Fruit fly (Drosophila melanogaster) whole organism, embryonic: ENCODE results near the gene CG5808.

Experiments
- Atf-2 ChIP-seq: fragments of 200-800 bp; sonication (Bioruptor generic); optimal IDR thresholded peaks from 2 replicates; lab custom pipeline; 2016; ENCODE audit warnings: missing biosample characterization, missing genetic modification characterization
- C15 ChIP-seq: fragments of 200-800 bp; sonication (Bioruptor generic); IDR thresholded peaks from 3 replicates; pipeline ENCODE4 v1.3.6; 2022; ENCODE audit warnings: missing biosample characterization, missing genetic modification characterization
- CG11398 ChIP-seq: fragments of 200-800 bp; sonication (Bioruptor generic); optimal IDR thresholded peaks from 2 replicates; lab custom pipeline; 2016; ENCODE audit warnings: missing biosample characterization, missing genetic modification characterization
- CG12659 ChIP-seq: fragments of 200-800 bp; sonication (Bioruptor generic); optimal IDR thresholded peaks from 3 replicates; lab custom pipeline; 2017; ENCODE audit warnings: mild to moderate bottlenecking, missing biosample characterization, missing genetic modification reagents, missing genetic modification characterization
- CG13296 ChIP-seq: fragments of 200-800 bp; sonication (Bioruptor generic); optimal IDR thresholded peaks from 3 replicates; lab custom pipeline; 2018; ENCODE audit warnings: missing biosample characterization, mild to moderate bottlenecking, missing genetic modification characterization
- CG13624 ChIP-seq: fragments of 200-800 bp; sonication (Bioruptor generic); optimal IDR thresholded peaks from 2 replicates; lab custom pipeline; 2016; ENCODE audit warnings: missing biosample characterization, missing genetic modification characterization
- CG1603 ChIP-seq: fragments of 200-800 bp; sonication (Bioruptor generic); optimal IDR thresholded peaks from 2 replicates; lab custom pipeline; 2019; ENCODE audit warnings: missing biosample characterization, mild to moderate bottlenecking, missing genetic modification characterization, moderate library complexity
- CG17328 ChIP-seq: fragments of 200-800 bp; sonication (Bioruptor generic); IDR thresholded peaks from 2 replicates; pipeline ENCODE4 v1.3.6; 2022; ENCODE audit warnings: missing biosample characterization, missing genetic modification characterization
- CG17802 ChIP-seq: fragments of 200-800 bp; sonication (Bioruptor generic); optimal IDR thresholded peaks from 2 replicates; lab custom pipeline; 2018; ENCODE audit warnings: missing biosample characterization, mild to moderate bottlenecking, missing genetic modification characterization, moderate library complexity
- CG18011 ChIP-seq: fragments of 200-800 bp; sonication (Bioruptor generic); optimal IDR thresholded peaks from 2 replicates; lab custom pipeline; 2017; ENCODE audit warnings: missing biosample characterization, missing genetic modification characterization, mild to moderate bottlenecking, moderate library complexity, missing genotype
- CG2678 ChIP-seq: fragments of 200-800 bp; sonication (Bioruptor generic); optimal IDR thresholded peaks from 3 replicates; lab custom pipeline; 2019; ENCODE audit warnings: missing biosample characterization, mild to moderate bottlenecking, missing genetic modification characterization, moderate library complexity
- CG3163 ChIP-seq: fragments of 200-800 bp; sonication (Bioruptor generic); optimal IDR thresholded peaks from 3 replicates; lab custom pipeline; 2016; ENCODE audit warnings: missing biosample characterization, missing genetic modification characterization
- CG32767 ChIP-seq: fragments of 200-800 bp; sonication (Bioruptor generic); IDR thresholded peaks from 2 replicates; pipeline ENCODE4 v1.3.6; 2022; ENCODE audit warnings: missing biosample characterization, missing genetic modification characterization
- CG5953 ChIP-seq: fragments of 200-800 bp; sonication (Bioruptor generic); IDR thresholded peaks from 2 replicates; pipeline ENCODE4 v1.3.6; 2022; ENCODE audit warnings: missing biosample characterization, missing genetic modification characterization
- CG6254 ChIP-seq: fragments of 200-800 bp; sonication (Bioruptor generic); optimal IDR thresholded peaks from 3 replicates; lab custom pipeline; 2017; ENCODE audit warnings: mild to moderate bottlenecking, missing biosample characterization, missing genetic modification reagents, missing genetic modification characterization
- CG6813 ChIP-seq: fragments of 200-800 bp; sonication (Bioruptor generic); optimal IDR thresholded peaks from 2 replicates; lab custom pipeline; 2017; ENCODE audit warnings: missing biosample characterization, missing genetic modification characterization, mild to moderate bottlenecking, moderate library complexity, missing genetic modification reagents
- CG8281 ChIP-seq: fragments of 200-800 bp; sonication (Bioruptor generic); optimal IDR thresholded peaks from 2 replicates; lab custom pipeline; 2018; ENCODE audit warnings: missing biosample characterization, mild to moderate bottlenecking, missing genetic modification characterization, moderate library complexity
- CG9817 ChIP-seq: fragments of 200-800 bp; sonication (Bioruptor generic); optimal IDR thresholded peaks from 2 replicates; lab custom pipeline; 2018; ENCODE audit warnings: missing biosample characterization, mild to moderate bottlenecking, missing genetic modification characterization, moderate library complexity
- Camta ChIP-seq: fragments of 200-800 bp; sonication (Bioruptor generic); optimal IDR thresholded peaks from 2 replicates; lab custom pipeline; 2016; ENCODE audit warnings: missing biosample characterization, missing genetic modification characterization
- D19A ChIP-seq: fragments of 200-800 bp; optimal IDR thresholded peaks from 3 replicates; lab custom pipeline; 2019; ENCODE audit warnings: missing biosample characterization, mild to moderate bottlenecking, missing genetic modification characterization, moderate library complexity
- Dfd ChIP-seq, 2 experiments: fragments of >200 bp; optimal IDR thresholded peaks; 2 replicates each; lab custom pipeline; 2017; ENCODE audit warnings: missing biosample characterization in 2 of 2, missing genetic modification characterization in 2 of 2
- Drgx ChIP-seq: fragments of 200-800 bp; sonication (Bioruptor generic); IDR thresholded peaks from 2 replicates; pipeline ENCODE4 v1.3.6; 2022; ENCODE audit warnings: missing biosample characterization, missing genetic modification characterization
- Ets97D ChIP-seq: fragments of 200-800 bp; sonication (Bioruptor generic); optimal IDR thresholded peaks from 3 replicates; lab custom pipeline; 2016; ENCODE audit warnings: missing biosample characterization, missing genetic modification characterization
- NfI ChIP-seq: fragments of 200-800 bp; sonication (Bioruptor generic); optimal IDR thresholded peaks from 3 replicates; lab custom pipeline; 2018; ENCODE audit warnings: missing biosample characterization, mild to moderate bottlenecking, missing genetic modification characterization, moderate library complexity
- Ptx1 ChIP-seq: fragments of 200-800 bp; sonication (Bioruptor generic); IDR thresholded peaks from 2 replicates; pipeline ENCODE4 v1.3.6; 2022; ENCODE audit warnings: missing biosample characterization, missing genetic modification characterization
- Scr ChIP-seq: fragments of 200-800 bp; sonication (Bioruptor generic); IDR thresholded peaks from 2 replicates; pipeline ENCODE4 v1.3.6; 2022; ENCODE audit warnings: missing biosample characterization, missing genetic modification characterization; ENCODE audit not compliant: partially characterized antibody
- Sox100B ChIP-seq: fragments of 200-800 bp; sonication (Bioruptor generic); optimal IDR thresholded peaks from 3 replicates; lab custom pipeline; 2018; ENCODE audit warnings: missing biosample characterization, mild to moderate bottlenecking, missing genetic modification characterization
- Trl ChIP-seq, 3 experiments: fragments of >200 bp in 2 of 3; fragments of 200-800 bp in 1 of 3; sonication (Bioruptor generic) in 1 of 3; optimal IDR thresholded peaks; 2 replicates in 1 of 3; 3 replicates in 2 of 3; lab custom pipeline; 2016 to 2017; ENCODE audit warnings: missing biosample characterization in 1 of 3, missing genetic modification characterization in 1 of 3
- aop ChIP-seq: fragments of 200-800 bp; sonication (Bioruptor generic); IDR thresholded peaks from 2 replicates; pipeline ENCODE4 v1.3.6; 2022; ENCODE audit warnings: missing biosample characterization, missing genetic modification characterization
- bab2 ChIP-seq: fragments of 200-800 bp; sonication (Bioruptor generic); optimal IDR thresholded peaks from 2 replicates; lab custom pipeline; 2016; ENCODE audit warnings: missing biosample characterization, missing genetic modification characterization
- cad ChIP-seq: fragments of >200 bp; optimal IDR thresholded peaks from 2 replicates; lab custom pipeline; 2017; ENCODE audit warnings: missing biosample characterization, missing genetic modification characterization
- chif ChIP-seq, 2 experiments: fragments of 200-800 bp; sonication (Bioruptor generic); optimal IDR thresholded peaks; 3 replicates each; lab custom pipeline; 2016; ENCODE audit warnings: missing biosample characterization in 2 of 2, missing genetic modification characterization in 2 of 2
- chn ChIP-seq: fragments of 200-800 bp; sonication (Bioruptor generic); optimal IDR thresholded peaks from 2 replicates; lab custom pipeline; 2016; ENCODE audit warnings: missing biosample characterization, missing genetic modification characterization
- gce ChIP-seq: fragments of 200-800 bp; sonication (Bioruptor generic); IDR thresholded peaks from 3 replicates; pipeline ENCODE4 v1.3.6; 2022; ENCODE audit warnings: missing biosample characterization, missing genetic modification characterization
- gro ChIP-seq: fragments of 200-800 bp; sonication (Bioruptor generic); optimal IDR thresholded peaks from 2 replicates; lab custom pipeline; 2016; ENCODE audit warnings: missing biosample characterization, missing genetic modification characterization
- inv ChIP-seq: fragments of 200-800 bp; sonication (Bioruptor generic); IDR thresholded peaks from 2 replicates; pipeline ENCODE4 v1.3.6; 2022; ENCODE audit warnings: missing biosample characterization, missing genetic modification characterization; ENCODE audit not compliant: partially characterized antibody
- jigr1 ChIP-seq: fragments of 200-800 bp; sonication (Bioruptor generic); IDR thresholded peaks from 3 replicates; pipeline ENCODE4 v1.3.6; 2022; ENCODE audit warnings: missing biosample characterization, missing genetic modification characterization
- knrl ChIP-seq: fragments of 200-800 bp; sonication (Bioruptor generic); IDR thresholded peaks from 3 replicates; pipeline ENCODE4 v1.3.6; 2022; ENCODE audit warnings: missing biosample characterization, missing genetic modification characterization; ENCODE audit not compliant: partially characterized antibody
- pan ChIP-seq, 4 experiments: fragments of >200 bp in 3 of 4; fragments of 200-800 bp in 1 of 4; sonication (Bioruptor generic) in 1 of 4; optimal IDR thresholded peaks in 3 of 4; IDR thresholded peaks in 1 of 4; 2 replicates each; pipeline versions ENCODE4 v1.3.6 to Lab custom; 2017 to 2022; ENCODE audit warnings: missing biosample characterization in 2 of 4, missing genetic modification characterization in 2 of 4, mixed read lengths in 1 of 4
- pita ChIP-seq: fragments of 200-800 bp; sonication (Bioruptor generic); optimal IDR thresholded peaks from 2 replicates; lab custom pipeline; 2017; ENCODE audit warnings: missing biosample characterization, mild to moderate bottlenecking, missing genetic modification characterization
- prd ChIP-seq, 3 experiments: fragments of >200 bp in 2 of 3; fragments of 200-800 bp in 1 of 3; sonication (Bioruptor generic) in 1 of 3; optimal IDR thresholded peaks in 2 of 3; IDR thresholded peaks in 1 of 3; 2 replicates in 2 of 3; 3 replicates in 1 of 3; pipeline versions ENCODE4 v1.3.6 to Lab custom; 2017 to 2022; ENCODE audit warnings: missing biosample characterization in 1 of 3, missing genetic modification characterization in 1 of 3
- pum ChIP-seq: fragments of 200-800 bp; sonication (Bioruptor generic); optimal IDR thresholded peaks from 2 replicates; lab custom pipeline; 2016; ENCODE audit warnings: missing biosample characterization, missing genetic modification characterization
- repo ChIP-seq: fragments of 200-800 bp; sonication (Bioruptor generic); optimal IDR thresholded peaks from 2 replicates; lab custom pipeline; 2016; ENCODE audit warnings: missing biosample characterization, missing genetic modification characterization
- stc ChIP-seq: fragments of 200-800 bp; sonication (Bioruptor generic); IDR thresholded peaks from 2 replicates; pipeline ENCODE4 v1.3.6; 2022; ENCODE audit warnings: missing biosample characterization, missing genetic modification characterization
- tx ChIP-seq: fragments of 200-800 bp; sonication (Bioruptor generic); optimal IDR thresholded peaks from 2 replicates; lab custom pipeline; 2016; ENCODE audit warnings: missing biosample characterization, missing genetic modification characterization
- unpg ChIP-seq: fragments of 200-800 bp; sonication (Bioruptor generic); optimal IDR thresholded peaks from 3 replicates; lab custom pipeline; 2018; ENCODE audit warnings: missing biosample characterization, mild to moderate bottlenecking, missing genetic modification characterization, moderate library complexity
- wor ChIP-seq: fragments of 200-800 bp; sonication (Bioruptor generic); IDR thresholded peaks from 2 replicates; pipeline ENCODE4 v1.3.6; 2022; ENCODE audit warnings: missing biosample characterization, missing genetic modification characterization
- zfh2 ChIP-seq: fragments of 200-800 bp; sonication (Bioruptor generic); optimal IDR thresholded peaks from 2 replicates; lab custom pipeline; 2016; ENCODE audit warnings: missing biosample characterization, missing genetic modification characterization

The CG5808 gene

dm6 chr3R:24787042-24787565, 29.7 kb downstream of the CG5808 start, which contains the start of gene CG5805 (continued):
- TF ChIP-seq knrl = no peak; the same call in 2 of the 3 replicates
- TF ChIP-seq bab2 (GFP tag; lab: Kevin White, UChicago) = peak; percentile 46
- TF ChIP-seq gro (GFP tag; lab: Kevin White, UChicago) = no peak
- no peak for TF ChIP-seq Dfd (GFP tag; optimal IDR thresholded peaks at IDR 0.05; lab: Kevin White, UChicago)
- TF ChIP-seq stc = peak; percentile 77
- TF ChIP-seq Trl (optimal IDR thresholded peaks at IDR 0.05; lab: Kevin White, UChicago) = peak in 1 of 2 experiments; percentile 18
- peak; percentile 71 for TF ChIP-seq Trl (GFP tag; optimal IDR thresholded peaks at IDR 0.05; lab: Kevin White, UChicago)
- TF ChIP-seq wor (GFP tag; lab: Robert Waterston, UW) = peak; percentile 37; the same call in 1 of the 2 replicates
- peak; percentile 56 for TF ChIP-seq Atf-2 (GFP tag; lab: Kevin White, UChicago)
- TF ChIP-seq pita (GFP tag; lab: Kevin White, UChicago) = peak; percentile 64
- peak; percentile 68 for TF ChIP-seq CG8281 (tag; lab: Kevin White, UChicago)
- peak; percentile 85 for TF ChIP-seq CG3163 (GFP tag; lab: Kevin White, UChicago)
- peak; percentile 93 for TF ChIP-seq NfI
- peak; percentile 70 for TF ChIP-seq CG2678
- peak; percentile 77 for TF ChIP-seq Camta
- TF ChIP-seq CG11398 (GFP tag; lab: Kevin White, UChicago) = peak; percentile 73
- peak; percentile 64 for TF ChIP-seq chn
- TF ChIP-seq CG12659 (GFP tag; lab: Kevin White, UChicago) = peak; percentile 92
- peak; percentile 61 for TF ChIP-seq CG18011 (GFP tag; lab: Kevin White, UChicago)
- peak; percentile 3 for TF ChIP-seq pum (GFP tag; lab: Kevin White, UChicago)
- TF ChIP-seq repo (GFP tag; lab: Kevin White, UChicago) = peak; percentile 59
- peak; percentile 11; the same call in 1 of the 2 replicates for TF ChIP-seq Drgx (GFP tag; lab: Robert Waterston, UW)
- peak; percentile 79 for TF ChIP-seq CG13624 (GFP tag; lab: Kevin White, UChicago)
- TF ChIP-seq CG6254 = peak; percentile 81
- TF ChIP-seq CG32767 (GFP tag; lab: Robert Waterston, UW) = no peak
- TF ChIP-seq CG6813 (GFP tag; lab: Kevin White, UChicago) = peak; percentile 89
- TF ChIP-seq Sox100B (GFP tag; lab: Kevin White, UChicago) = no peak
- TF ChIP-seq inv = 0 out of 2 replicates have a peak, but pooled peaks have one; percentile 21
- peak; percentile 75 for TF ChIP-seq unpg
- peak; percentile 61 for TF ChIP-seq zfh2 (GFP tag; lab: Kevin White, UChicago)
- peak; percentile 89 for TF ChIP-seq CG17328 (GFP tag; lab: Robert Waterston, UW)
- TF ChIP-seq D19A (tag; lab: Kevin White, UChicago) = no peak
- no peak for TF ChIP-seq jigr1 (GFP tag; lab: Robert Waterston, UW)
- peak; percentile 21; the same call in 1 of the 2 replicates for TF ChIP-seq Scr (GFP tag; lab: Robert Waterston, UW)
- peak; percentile 91 for TF ChIP-seq CG1603 (tag; lab: Kevin White, UChicago)
- TF ChIP-seq gce (GFP tag; lab: Robert Waterston, UW) = peak; percentile 71; the same call in 1 of the 3 replicates
- TF ChIP-seq C15 (GFP tag; lab: Robert Waterston, UW) = peak; percentile 78; the same call in 2 of the 3 replicates
- TF ChIP-seq chif (GFP tag; optimal IDR thresholded peaks at IDR 0.05; lab: Kevin White, UChicago) = peak; percentile 67 to 79
- peak; percentile 81 for TF ChIP-seq Ptx1 (GFP tag; lab: Robert Waterston, UW)
- peak; percentile 89 for TF ChIP-seq CG13296
- no peak for TF ChIP-seq pan (optimal IDR thresholded peaks at IDR 0.05; lab: Kevin White, UChicago)
- TF ChIP-seq pan (GFP tag; optimal IDR thresholded peaks at IDR 0.05 in 1 of 2, IDR thresholded peaks at IDR 0.05 in 1 of 2) = peak in 1 of 2 experiments; percentile 86
- peak; percentile 85 for TF ChIP-seq CG9817 (tag; lab: Kevin White, UChicago)
- no peak for TF ChIP-seq aop (GFP tag; lab: Robert Waterston, UW)
- TF ChIP-seq cad (GFP tag; lab: Kevin White, UChicago) = no peak
- peak; percentile 35 for TF ChIP-seq tx (GFP tag; lab: Kevin White, UChicago)
- TF ChIP-seq CG5953 (GFP tag; lab: Robert Waterston, UW) = peak; percentile 70; the same call in 1 of the 2 replicates
- peak; percentile 99 for TF ChIP-seq Ets97D (GFP tag; lab: Kevin White, UChicago)
- peak; percentile 82 for TF ChIP-seq CG17802 (tag; lab: Kevin White, UChicago)
- no peak for TF ChIP-seq prd (optimal IDR thresholded peaks at IDR 0.05; lab: Kevin White, UChicago)
- peak; percentile 65; the same call in 2 of the 3 replicates for TF ChIP-seq prd (GFP tag; IDR thresholded peaks at IDR 0.05; lab: Robert Waterston, UW)
